Fruit fly (Drosophila melanogaster): ENCODE results near the gene CG4789.

The CG4789 gene

DNA sequence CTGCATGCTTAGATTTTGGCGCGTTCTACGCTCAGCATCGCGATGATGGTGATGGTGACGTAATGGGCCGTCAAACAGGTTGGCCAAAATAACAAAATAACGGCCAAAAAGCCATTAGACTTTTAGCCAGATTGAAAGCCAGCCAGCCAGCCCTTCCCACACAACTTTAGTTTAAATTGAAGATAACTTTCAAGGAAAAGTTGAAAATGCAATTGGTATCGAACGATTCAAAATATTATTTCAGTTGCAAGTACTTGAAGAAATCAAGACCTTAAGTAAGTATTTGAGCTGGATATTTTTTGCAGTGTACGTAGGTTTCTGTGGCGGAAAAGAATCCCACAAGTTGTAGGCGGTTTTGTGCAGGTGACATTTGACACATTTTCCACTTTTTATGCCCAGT lies 19.7 kb upstream of the CG4789 start (continued):
- no peak for TF ChIP-seq hkb (optimal IDR thresholded peaks at IDR 0.05)
- peak; percentile 27; the same call in 1 of the 2 replicates for TF ChIP-seq hkb (GFP tag; IDR thresholded peaks at IDR 0.05)
- TF ChIP-seq CG7839 (tag; optimal IDR thresholded peaks at IDR 0.05) = peak; percentile 37
- TF ChIP-seq NfI (GFP tag; optimal IDR thresholded peaks at IDR 0.05) = no peak
- TF ChIP-seq eyg (GFP tag; optimal IDR thresholded peaks at IDR 0.05) = peak; percentile 42
- TF ChIP-seq Hey (tag; optimal IDR thresholded peaks at IDR 0.05) = no peak
- peak in 1 of 2 experiments; percentile 22 for TF ChIP-seq dpn (GFP tag; optimal IDR thresholded peaks at IDR 0.05)
- TF ChIP-seq CG7928 (GFP tag; optimal IDR thresholded peaks at IDR 0.05) = no peak
- TF ChIP-seq Atf6 (GFP tag; IDR thresholded peaks at IDR 0.05) = peak; percentile 59
- TF ChIP-seq Hr78 (GFP tag; optimal IDR thresholded peaks at IDR 0.05) = no peak
- TF ChIP-seq CG34422 (GFP tag; IDR thresholded peaks at IDR 0.05) = peak; percentile 40; the same call in 1 of the 3 replicates
- no peak for TF ChIP-seq CG10462 (GFP tag; optimal IDR thresholded peaks at IDR 0.05)
- no peak for TF ChIP-seq Mrtf (GFP tag; IDR thresholded peaks at IDR 0.05)
- TF ChIP-seq CG7963 (GFP tag; IDR thresholded peaks at IDR 0.05; ENCODE audit: partially characterized antibody) = no peak
- 0 out of 3 replicates have a peak, but pooled peaks have one; percentile 33 for TF ChIP-seq otp (GFP tag; IDR thresholded peaks at IDR 0.05)
- no peak for TF ChIP-seq CG3995 (GFP tag; optimal IDR thresholded peaks at IDR 0.05)
- peak; percentile 29 for TF ChIP-seq pb (GFP tag; optimal IDR thresholded peaks at IDR 0.05)
- no peak for TF ChIP-seq sna (GFP tag; IDR thresholded peaks at IDR 0.05; ENCODE audit: partially characterized antibody)
- TF ChIP-seq CG2712 (tag; optimal IDR thresholded peaks at IDR 0.05) = peak; percentile 11
- TF ChIP-seq lmd (GFP tag; IDR thresholded peaks at IDR 0.05) = peak; percentile 19; the same call in 1 of the 2 replicates
- TF ChIP-seq CG9932 (GFP tag; IDR thresholded peaks at IDR 0.05) = peak; percentile 59; the same call in 1 of the 2 replicates
- TF ChIP-seq CG15514 (GFP tag; optimal IDR thresholded peaks at IDR 0.05) = peak; percentile 34
- TF ChIP-seq dan (GFP tag; IDR thresholded peaks at IDR 0.05) = no peak
- TF ChIP-seq CG1603 (tag; optimal IDR thresholded peaks at IDR 0.05) = peak; percentile 16
- TF ChIP-seq CG14014 (GFP tag; IDR thresholded peaks at IDR 0.05) = peak; percentile 48
- TF ChIP-seq CG12391 (tag; optimal IDR thresholded peaks at IDR 0.05) = no peak
- TF ChIP-seq CG1602 (GFP tag; optimal IDR thresholded peaks at IDR 0.05) = peak; percentile 0
- TF ChIP-seq cas (GFP tag; IDR thresholded peaks at IDR 0.05) = 0 out of 2 replicates have a peak, but pooled peaks have one; percentile 41
- TF ChIP-seq trh (GFP tag; optimal IDR thresholded peaks at IDR 0.05) = no peak
- TF ChIP-seq Dad (GFP tag; optimal IDR thresholded peaks at IDR 0.05) = peak; percentile 24
- TF ChIP-seq Oaz (GFP tag; IDR thresholded peaks at IDR 0.05) = no peak
- no peak for TF ChIP-seq CG8281 (tag; optimal IDR thresholded peaks at IDR 0.05)
- TF ChIP-seq grau (tag; optimal IDR thresholded peaks at IDR 0.05) = peak; percentile 43
- TF ChIP-seq B-H2 (GFP tag; optimal IDR thresholded peaks at IDR 0.05) = no peak
- TF ChIP-seq Deaf1 (tag; optimal IDR thresholded peaks at IDR 0.05) = no peak
- peak; percentile 36 for TF ChIP-seq maf-S (GFP tag; optimal IDR thresholded peaks at IDR 0.05)
- peak; percentile 27 for TF ChIP-seq bab2 (GFP tag; optimal IDR thresholded peaks at IDR 0.05)
- TF ChIP-seq Myb (GFP tag; optimal IDR thresholded peaks at IDR 0.05) = peak; percentile 22
- TF ChIP-seq CG6254 (GFP tag; optimal IDR thresholded peaks at IDR 0.05) = no peak
- TF ChIP-seq CG11695 (GFP tag; IDR thresholded peaks at IDR 0.05) = 0 out of 3 replicates have a peak, but pooled peaks have one; percentile 10
- TF ChIP-seq caup (GFP tag; optimal IDR thresholded peaks at IDR 0.05; ENCODE audit: severe bottlenecking) = peak; percentile 34
- TF ChIP-seq CG6683 (GFP tag; optimal IDR thresholded peaks at IDR 0.05) = no peak
- TF ChIP-seq usp (GFP tag; optimal IDR thresholded peaks at IDR 0.05) = no peak
- TF ChIP-seq chm (GFP tag; IDR thresholded peaks at IDR 0.05) = 0 out of 2 replicates have a peak, but pooled peaks have one; percentile 9
- no peak for TF ChIP-seq Ets97D (GFP tag; optimal IDR thresholded peaks at IDR 0.05)
- TF ChIP-seq CG3065 (GFP tag; optimal IDR thresholded peaks at IDR 0.05) = no peak
- TF ChIP-seq Antp (GFP tag; optimal IDR thresholded peaks at IDR 0.05) = peak; percentile 30
- peak; percentile 10 for TF ChIP-seq Sox102F (GFP tag; optimal IDR thresholded peaks at IDR 0.05)
- TF ChIP-seq CG8924 (tag; optimal IDR thresholded peaks at IDR 0.05) = peak; percentile 17
- peak; percentile 51 for TF ChIP-seq CG15269 (tag; optimal IDR thresholded peaks at IDR 0.05)
- TF ChIP-seq CG32772 (GFP tag; IDR thresholded peaks at IDR 0.05) = no peak

All from whole organism, embryonic.